Worm (Caenorhabditis elegans) whole organism, young adult: ENCODE data around the gene C54C6.11.

ENCODE experiments used
- B0019.2 ChIP-seq: fragments of 200-800 bp; sonication (Bioruptor generic); conservative IDR thresholded peaks from 2 replicates; pipeline ENCODE4 v1.3.6; 2022; ENCODE audit warnings: missing genetic modification reagents, missing genetic modification characterization, missing compliant biosample characterization
- D2030.7 ChIP-seq: fragments of 200-800 bp; sonication (Bioruptor generic); IDR thresholded peaks from 2 replicates; pipeline ENCODE4 v1.3.6; 2022; ENCODE audit warnings: missing genetic modification reagents, missing genetic modification characterization, missing compliant biosample characterization
- F33H1.4 ChIP-seq: fragments of 200-800 bp; sonication (Bioruptor generic); IDR thresholded peaks from 2 replicates; pipeline ENCODE4 v1.3.6; 2022; ENCODE audit warnings: missing genetic modification reagents, missing genetic modification characterization, missing compliant biosample characterization
- F37B4.10 ChIP-seq: fragments of 200-800 bp; sonication (Bioruptor generic); IDR thresholded peaks from 2 replicates; pipeline ENCODE4 v1.3.6; 2022; ENCODE audit warnings: missing genetic modification characterization, missing compliant biosample characterization
- F52B5.7 ChIP-seq: sonication (generic microtip); optimal IDR thresholded peaks from 2 replicates; lab custom pipeline; 2016; ENCODE audit warnings: mild to moderate bottlenecking, missing genetic modification characterization, missing compliant biosample characterization
- K11D2.4 ChIP-seq: fragments of 200-800 bp; sonication (Bioruptor generic); IDR thresholded peaks from 2 replicates; pipeline ENCODE4 v1.3.6; 2022; ENCODE audit warnings: missing genetic modification reagents, missing genetic modification characterization, missing compliant biosample characterization
- Y53F4B.3 ChIP-seq: fragments of 200-800 bp; sonication (Bioruptor generic); IDR thresholded peaks from 2 replicates; pipeline ENCODE4 v1.3.6; 2022; ENCODE audit warnings: missing genetic modification reagents, missing genetic modification characterization, missing compliant biosample characterization
- Y79H2A.3 ChIP-seq: fragments of 200-800 bp; sonication (Bioruptor generic); conservative IDR thresholded peaks from 2 replicates; pipeline ENCODE4 v1.3.6; 2022; ENCODE audit warnings: missing genetic modification reagents, missing genetic modification characterization, missing compliant biosample characterization
- ZK185.1 ChIP-seq: sonication (generic microtip); optimal IDR thresholded peaks from 2 replicates; lab custom pipeline; 2016; ENCODE audit warnings: mild to moderate bottlenecking, missing genetic modification characterization, missing compliant biosample characterization; ENCODE audit not compliant: poor library complexity, severe bottlenecking
- ama-1 ChIP-seq, 3 experiments: fragments of 150-350 bp in 1 of 3; sonication (generic microtip) in 2 of 3; optimal IDR thresholded peaks; 2 replicates each; lab custom pipeline; 2014 to 2018; ENCODE audit warnings: missing biosample characterization in 2 of 3, missing genetic modification characterization in 2 of 3, missing genetic modification reagents in 2 of 3
- atf-7 ChIP-seq: sonication (generic microtip); optimal IDR thresholded peaks from 2 replicates; lab custom pipeline; 2017; ENCODE audit warnings: mild to moderate bottlenecking, missing genetic modification characterization, missing compliant biosample characterization
- attf-3 ChIP-seq: fragments of 200-800 bp; sonication (Bioruptor generic); conservative IDR thresholded peaks from 2 replicates; pipeline ENCODE4 v1.3.6; 2022; ENCODE audit warnings: missing genetic modification reagents, missing genetic modification characterization, missing compliant biosample characterization
- ccch-3 ChIP-seq: fragments of 200-800 bp; sonication (Bioruptor generic); optimal IDR thresholded peaks from 2 replicates; lab custom pipeline; 2018; ENCODE audit warnings: mild to moderate bottlenecking, missing genetic modification characterization, missing compliant biosample characterization
- ceh-100 ChIP-seq: fragments of 200-800 bp; sonication (Bioruptor generic); IDR thresholded peaks from 2 replicates; pipeline ENCODE4 v1.3.6; 2022; ENCODE audit warnings: missing genetic modification reagents, missing genetic modification characterization, missing compliant biosample characterization
- ceh-40 ChIP-seq: fragments of 200-800 bp; sonication (Bioruptor generic); IDR thresholded peaks from 2 replicates; pipeline ENCODE4 v1.3.6; 2022; ENCODE audit warnings: missing genetic modification characterization, missing compliant biosample characterization
- dox-1 ChIP-seq: fragments of 200-800 bp; sonication (Bioruptor generic); IDR thresholded peaks from 2 replicates; pipeline ENCODE4 v1.3.6; 2022; ENCODE audit warnings: missing genetic modification reagents, missing genetic modification characterization, missing compliant biosample characterization
- dpl-1 ChIP-seq: fragments of 150-350 bp; optimal IDR thresholded peaks from 2 replicates; lab custom pipeline; 2014; ENCODE audit warnings: missing biosample characterization, missing genetic modification reagents, missing genetic modification characterization
- egl-18 ChIP-seq: fragments of 200-800 bp; sonication (Bioruptor generic); IDR thresholded peaks from 2 replicates; pipeline ENCODE4 v1.3.6; 2022; ENCODE audit warnings: missing genetic modification reagents, missing genetic modification characterization, missing compliant biosample characterization
- egl-44 ChIP-seq: fragments of 200-800 bp; sonication (Bioruptor generic); IDR thresholded peaks from 2 replicates; pipeline ENCODE4 v1.3.6; 2022; ENCODE audit warnings: missing genetic modification reagents, missing genetic modification characterization, missing compliant biosample characterization
- ekl-4 ChIP-seq: fragments of 200-800 bp; sonication (Bioruptor generic); IDR thresholded peaks from 2 replicates; pipeline ENCODE4 v1.3.6; 2022; ENCODE audit warnings: missing genetic modification reagents, missing genetic modification characterization, missing compliant biosample characterization
- gei-17 ChIP-seq: fragments of 200-800 bp; sonication (Bioruptor generic); optimal IDR thresholded peaks from 2 replicates; lab custom pipeline; 2018; ENCODE audit warnings: mild to moderate bottlenecking, missing genetic modification characterization, missing compliant biosample characterization
- hmg-1.2 ChIP-seq: fragments of 200-800 bp; sonication (Bioruptor generic); IDR thresholded peaks from 2 replicates; pipeline ENCODE4 v1.3.6; 2022; ENCODE audit warnings: missing genetic modification reagents, missing genetic modification characterization, missing compliant biosample characterization
- lag-1 ChIP-seq: fragments of 200-800 bp; sonication (Bioruptor generic); IDR thresholded peaks from 2 replicates; pipeline ENCODE4 v1.3.6; 2022; ENCODE audit warnings: missing genetic modification reagents, missing genetic modification characterization, missing compliant biosample characterization
- let-526 ChIP-seq: fragments of 200-800 bp; sonication (Bioruptor generic); IDR thresholded peaks from 2 replicates; pipeline ENCODE4 v1.3.6; 2022; ENCODE audit warnings: missing genetic modification reagents, missing genetic modification characterization, missing compliant biosample characterization
- lin-35 ChIP-seq, 3 experiments: fragments of 150-350 bp in 2 of 3; sonication (generic microtip) in 1 of 3; optimal IDR thresholded peaks; 2 replicates each; lab custom pipeline; 2014 to 2018; ENCODE audit warnings: missing biosample characterization in 3 of 3, missing genetic modification characterization in 3 of 3, missing genetic modification reagents in 3 of 3
- lin-40 ChIP-seq: sonication (generic microtip); optimal IDR thresholded peaks from 2 replicates; lab custom pipeline; 2016; ENCODE audit warnings: missing genetic modification characterization, mild to moderate bottlenecking, missing compliant biosample characterization, missing genotype, missing genetic modification reagents
- lin-54 ChIP-seq: fragments of 200-800 bp; sonication (Bioruptor generic); optimal IDR thresholded peaks from 2 replicates; lab custom pipeline; 2018; ENCODE audit warnings: mild to moderate bottlenecking, missing genetic modification characterization, missing compliant biosample characterization
- lsl-1 ChIP-seq: fragments of 200-800 bp; sonication (Bioruptor generic); optimal IDR thresholded peaks from 2 replicates; lab custom pipeline; 2018; ENCODE audit warnings: mild to moderate bottlenecking, missing genetic modification characterization, moderate library complexity, missing compliant biosample characterization
- nfya-2 ChIP-seq: fragments of 200-800 bp; sonication (Bioruptor generic); IDR thresholded peaks from 2 replicates; pipeline ENCODE4 v1.3.6; 2022; ENCODE audit warnings: missing genetic modification reagents, missing genetic modification characterization, missing compliant biosample characterization
- nfyb-1 ChIP-seq: fragments of 200-800 bp; sonication (Bioruptor generic); IDR thresholded peaks from 2 replicates; pipeline ENCODE4 v1.3.6; 2022; ENCODE audit warnings: missing genetic modification reagents, missing genetic modification characterization, missing compliant biosample characterization
- nhr-120 ChIP-seq: fragments of 200-800 bp; sonication (Bioruptor generic); IDR thresholded peaks from 2 replicates; pipeline ENCODE4 v1.3.6; 2022; ENCODE audit warnings: missing genetic modification characterization, missing compliant biosample characterization
- nhr-27 ChIP-seq: fragments of 200-800 bp; sonication (Bioruptor generic); optimal IDR thresholded peaks from 2 replicates; lab custom pipeline; 2018; ENCODE audit warnings: mild to moderate bottlenecking, missing genetic modification characterization, moderate library complexity, missing compliant biosample characterization
- nhr-80 ChIP-seq: sonication (generic microtip); optimal IDR thresholded peaks from 2 replicates; lab custom pipeline; 2016; ENCODE audit warnings: missing genetic modification characterization, missing compliant biosample characterization
- nhr-90 ChIP-seq: sonication (generic microtip); optimal IDR thresholded peaks from 2 replicates; lab custom pipeline; 2016; ENCODE audit warnings: missing genotype, mild to moderate bottlenecking, missing genetic modification characterization, missing compliant biosample characterization
- rcor-1 ChIP-seq: fragments of 200-800 bp; sonication (Bioruptor generic); IDR thresholded peaks from 2 replicates; pipeline ENCODE4 v1.3.6; 2022; ENCODE audit warnings: missing genetic modification reagents, missing genetic modification characterization, missing compliant biosample characterization
- snpc-4 ChIP-seq, 5 experiments: fragments of 150-350 bp in 1 of 5; sonication (generic microtip) in 4 of 5; optimal IDR thresholded peaks; 2 replicates each; lab custom pipeline; 2014 to 2018; ENCODE audit warnings: missing genetic modification characterization in 5 of 5, missing biosample characterization in 3 of 5, antibody characterized with exemption in 2 of 5, mild to moderate bottlenecking in 2 of 5, missing compliant biosample characterization in 2 of 5, missing genotype in 2 of 5, moderate library complexity in 2 of 5, missing genetic modification reagents in 1 of 5
- tbp1 ChIP-seq: fragments of 200-800 bp; sonication (Bioruptor generic); optimal IDR thresholded peaks from 2 replicates; lab custom pipeline; 2018; ENCODE audit warnings: mild to moderate bottlenecking, missing genetic modification characterization, missing compliant biosample characterization
- unc-130 ChIP-seq: sonication (generic microtip); optimal IDR thresholded peaks from 2 replicates; lab custom pipeline; 2016; ENCODE audit warnings: missing genetic modification reagents, missing genetic modification characterization, missing compliant biosample characterization
- ztf-28 ChIP-seq: fragments of 200-800 bp; sonication (Bioruptor generic); IDR thresholded peaks from 2 replicates; pipeline ENCODE4 v1.3.6; 2022; ENCODE audit warnings: missing genetic modification reagents, missing genetic modification characterization, missing compliant biosample characterization

C54C6.11 gene

ce11 chrIII:3505051-3505548 is 43.0 kb upstream of the C54C6.11 start, which contains the start of gene lias-1 (continued):
- no peak for TF ChIP-seq ceh-40 (GFP tag; lab: Robert Waterston, UW)
- peak; percentile 70 for TF ChIP-seq lin-40
- TF ChIP-seq attf-3 (GFP tag; lab: Robert Waterston, UW): no peak
- TF ChIP-seq B0019.2 (GFP tag; lab: Robert Waterston, UW): no peak
- no peak for TF ChIP-seq nhr-90 (tag; lab: Kevin White, UChicago)
- no peak for TF ChIP-seq unc-130 (GFP tag; lab: Kevin White, UChicago)
- no peak for TF ChIP-seq ama-1 (optimal IDR thresholded peaks at IDR 0.05; lab: Kevin White, UChicago)
- peak in 1 of 2 experiments; percentile 17 for TF ChIP-seq ama-1 (GFP tag; optimal IDR thresholded peaks at IDR 0.05; lab: Kevin White, UChicago)
- no peak for TF ChIP-seq let-526 (GFP tag; lab: Robert Waterston, UW)
- no peak for TF ChIP-seq F52B5.7 (tag; lab: Kevin White, UChicago)
- TF ChIP-seq, all 124 proteins: peak for 39

DNA sequence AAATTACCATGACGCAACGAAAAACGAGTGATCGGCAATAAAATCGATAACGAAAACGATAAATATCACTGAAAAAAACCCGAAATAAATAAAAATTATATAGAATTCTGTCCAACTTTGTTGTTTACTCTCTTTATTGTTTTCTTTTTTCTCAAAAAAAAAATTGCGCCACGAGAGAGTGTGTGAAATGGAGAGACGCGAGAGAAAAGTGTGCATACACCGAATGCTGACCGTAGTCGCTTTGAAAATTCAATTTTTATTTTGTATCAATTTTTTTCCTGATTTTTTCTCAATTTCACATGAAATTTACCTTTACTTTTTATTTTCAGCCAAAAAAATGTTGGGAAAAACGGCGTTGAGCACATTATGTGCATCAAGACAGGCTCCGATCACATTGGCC is 38.2 kb upstream of the C54C6.11 start, which contains the start of the genes M01F1.4 and mrpl-35:
Gene M01F1.4, minus strand, starts transcription at position 126 of the 400 bp plus-strand sequence.
Gene mrpl-35, plus strand, starts transcription at position 330 of the 400 bp plus-strand sequence.
- TF ChIP-seq nhr-27 (tag; lab: Kevin White, UChicago): no peak
- TF ChIP-seq nhr-120 (GFP tag; lab: Robert Waterston, UW): 0 out of 2 replicates have a peak, but pooled peaks have one; percentile 22
- TF ChIP-seq F37B4.10 (GFP tag; lab: Robert Waterston, UW): no peak
- TF ChIP-seq lin-35 (GFP tag; optimal IDR thresholded peaks at IDR 0.05; lab: Kevin White, UChicago): peak in 1 of 3 experiments; percentile 9
- TF ChIP-seq lin-54 (GFP tag; lab: Kevin White, UChicago): peak; percentile 16
- peak; percentile 1 for TF ChIP-seq lin-40
- TF ChIP-seq snpc-4 (GFP tag; optimal IDR thresholded peaks at IDR 0.05; lab: Kevin White, UChicago): no peak
- peak in 3 of 4 experiments; percentile 6 to 36 (median 27) for TF ChIP-seq snpc-4 (tag; optimal IDR thresholded peaks at IDR 0.05; lab: Kevin White, UChicago)
- peak; percentile 97 for TF ChIP-seq hmg-1.2
- peak; percentile 13 for TF ChIP-seq nhr-80
- TF ChIP-seq tbp1 (GFP tag; lab: Kevin White, UChicago): no peak
- TF ChIP-seq lag-1: no peak
- TF ChIP-seq F33H1.4 (GFP tag; lab: Robert Waterston, UW): peak; percentile 44; the same call in 1 of the 2 replicates
- peak; percentile 78 for TF ChIP-seq lsl-1 (GFP tag; lab: Kevin White, UChicago)
- TF ChIP-seq D2030.7 (GFP tag; lab: Robert Waterston, UW): peak; percentile 31; the same call in 1 of the 2 replicates
- TF ChIP-seq dox-1 (GFP tag; lab: Robert Waterston, UW): peak; percentile 44

- TF ChIP-seq ekl-4 (GFP tag; lab: Robert Waterston, UW) (no peak), ceh-100 (GFP tag; lab: Robert Waterston, UW) (no peak), rcor-1 (GFP tag; lab: Robert Waterston, UW) (no peak), atf-7 (no peak), K11D2.4 (no peak), hmg-1.2 (no peak), Y53F4B.3 (GFP tag; lab: Robert Waterston, UW) (no peak), dpl-1 (GFP tag; lab: Kevin White, UChicago) (no peak), ztf-28 (no peak), F33H1.4 (GFP tag; lab: Robert Waterston, UW) (no peak), egl-44 (GFP tag; lab: Robert Waterston, UW) (no peak), nhr-120 (GFP tag; lab: Robert Waterston, UW) (no peak), Y79H2A.3 (GFP tag; lab: Robert Waterston, UW) (no peak), ccch-3 (no peak), nfyb-1 (GFP tag; lab: Robert Waterston, UW) (no peak), gei-17 (GFP tag; lab: Kevin White, UChicago) (no peak), nfya-2 (GFP tag; lab: Robert Waterston, UW) (no peak), ZK185.1 (no peak), egl-18 (no peak)
- TF ChIP-seq, all 124 proteins: peak for 0
Observed at ce11 chrIII:3511808-3512207, 36.3 kb upstream of the C54C6.11 start.
